Worm (Caenorhabditis elegans): ENCODE data around the gene C55A6.3.

C55A6.3 gene

DNA sequence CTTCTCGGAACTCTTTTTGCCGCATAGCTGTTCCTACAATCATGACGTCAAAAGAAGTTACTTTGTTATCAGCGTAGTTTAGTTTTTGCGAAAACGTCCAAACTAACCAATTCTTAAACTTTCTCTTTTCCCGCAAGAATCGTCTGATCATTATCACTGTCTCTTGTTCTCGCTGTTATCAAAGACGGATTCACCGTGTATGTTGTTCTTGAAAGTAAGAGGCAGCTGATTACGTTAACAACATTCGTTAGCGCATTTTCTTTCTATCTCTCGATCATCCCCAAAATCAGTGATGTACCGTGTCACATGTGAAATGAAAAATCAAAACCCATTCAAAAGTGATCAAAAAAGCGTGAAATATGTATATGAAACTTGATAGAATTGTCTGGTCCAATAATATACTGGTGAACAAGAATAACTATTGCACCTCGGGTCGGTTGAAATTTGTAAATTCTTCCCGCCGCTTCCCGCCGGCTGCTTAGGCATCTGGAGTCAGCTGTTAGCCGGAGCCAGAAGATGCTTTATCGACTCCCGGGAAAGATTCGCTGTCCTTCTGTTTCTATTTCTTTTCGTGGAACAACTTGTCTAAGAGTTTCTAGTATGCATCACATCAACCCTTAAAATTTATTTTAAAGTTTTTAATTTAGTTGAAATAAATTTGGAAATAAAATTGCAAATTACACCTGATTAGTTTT, 21.3 kb upstream of the C55A6.3 start:
- no peak for TF ChIP-seq F37B4.10 (GFP tag; IDR thresholded peaks at IDR 0.05)
- TF ChIP-seq ama-1 (optimal IDR thresholded peaks at IDR 0.05), result no peak
- peak in 1 of 2 experiments; percentile 4 for TF ChIP-seq ama-1 (GFP tag; optimal IDR thresholded peaks at IDR 0.05)
- no peak for TF ChIP-seq madf-3 (GFP tag; IDR thresholded peaks at IDR 0.05)
- TF ChIP-seq F52B5.7 (tag; optimal IDR thresholded peaks at IDR 0.05), result no peak
- no peak for TF ChIP-seq zim-3 (tag; optimal IDR thresholded peaks at IDR 0.05)
- no peak for TF ChIP-seq F55B11.4 (tag; optimal IDR thresholded peaks at IDR 0.05; ENCODE audit: borderline replicate concordance, insufficient read depth)
- TF ChIP-seq ztf-26 (tag; optimal IDR thresholded peaks at IDR 0.05), result no peak
- no peak for TF ChIP-seq madf-6 (GFP tag; IDR thresholded peaks at IDR 0.05)
- no peak for TF ChIP-seq pbrm-1 (GFP tag; IDR thresholded peaks at IDR 0.05)
- TF ChIP-seq rcor-1 (GFP tag; IDR thresholded peaks at IDR 0.05), result peak; percentile 14; the same call in 1 of the 2 replicates
- no peak for TF ChIP-seq cebp-1 (GFP tag; IDR thresholded peaks at IDR 0.05)
- peak; percentile 33 for TF ChIP-seq cebp-1 (tag; optimal IDR thresholded peaks at IDR 0.05)
- no peak for TF ChIP-seq attf-5 (GFP tag; optimal IDR thresholded peaks at IDR 0.05)
- no peak for TF ChIP-seq ceh-79 (tag; optimal IDR thresholded peaks at IDR 0.05)
- TF ChIP-seq K12H6.12 (tag; optimal IDR thresholded peaks at IDR 0.05), result no peak
- TF ChIP-seq gei-17 (GFP tag; optimal IDR thresholded peaks at IDR 0.05), result no peak
- TF ChIP-seq ets-4 (GFP tag; optimal IDR thresholded peaks at IDR 0.05), result peak; percentile 30
- TF ChIP-seq ekl-4 (GFP tag; IDR thresholded peaks at IDR 0.05), result no peak
- no peak for TF ChIP-seq F57C9.4 (tag; optimal IDR thresholded peaks at IDR 0.05)
- no peak for TF ChIP-seq hmg-1.2 (GFP tag; IDR thresholded peaks at IDR 0.05)
- TF ChIP-seq F39B2.1 (GFP tag; IDR thresholded peaks at IDR 0.05), result no peak
- TF ChIP-seq attf-3 (GFP tag; conservative IDR thresholded peaks at IDR 0.05), result no peak
- no peak for TF ChIP-seq F22D6.2 (tag; optimal IDR thresholded peaks at IDR 0.05)
- peak; percentile 2 for TF ChIP-seq lsy-27 (tag; optimal IDR thresholded peaks at IDR 0.05; ENCODE audit: borderline replicate concordance, insufficient read depth)
- 0 out of 2 replicates have a peak, but pooled peaks have one; percentile 7 for TF ChIP-seq sea-2 (GFP tag; IDR thresholded peaks at IDR 0.05)
- TF ChIP-seq lag-1 (GFP tag; IDR thresholded peaks at IDR 0.05), result no peak
- TF ChIP-seq lin-35 (GFP tag; optimal IDR thresholded peaks at IDR 0.05), result peak in 1 of 3 experiments; percentile 22
- peak; percentile 85 for TF ChIP-seq nhr-80 (tag; optimal IDR thresholded peaks at IDR 0.05)
- no peak for TF ChIP-seq B0035.1 (tag; optimal IDR thresholded peaks at IDR 0.05)
- no peak for TF ChIP-seq hlh-26 (GFP tag; conservative IDR thresholded peaks at IDR 0.05)

- TF ChIP-seq let-526 (GFP tag; IDR thresholded peaks at IDR 0.05), result 0 out of 2 replicates have a peak, but pooled peaks have one; percentile 53
- TF ChIP-seq ztf-26 (tag; optimal IDR thresholded peaks at IDR 0.05), result no peak
- no peak for TF ChIP-seq B0336.3 (GFP tag; IDR thresholded peaks at IDR 0.05)
- TF ChIP-seq K11D2.4 (GFP tag; IDR thresholded peaks at IDR 0.05), result 0 out of 2 replicates have a peak, but pooled peaks have one; percentile 49
- TF ChIP-seq ZK185.1 (tag; optimal IDR thresholded peaks at IDR 0.05; ENCODE audit: poor library complexity, severe bottlenecking), result peak; percentile 11
- no peak for TF ChIP-seq attf-3 (GFP tag; conservative IDR thresholded peaks at IDR 0.05)
- TF ChIP-seq Y53G8AR.9 (GFP tag; conservative IDR thresholded peaks at IDR 0.05), result 0 out of 2 replicates have a peak, but pooled peaks have one; percentile 14
- TF ChIP-seq F33H1.4 (GFP tag; IDR thresholded peaks at IDR 0.05), result no peak
- TF ChIP-seq ekl-4 (GFP tag; IDR thresholded peaks at IDR 0.05), result peak; percentile 29; the same call in 1 of the 2 replicates
- TF ChIP-seq mxl-1 (tag; optimal IDR thresholded peaks at IDR 0.05), result no peak
- no peak for TF ChIP-seq repo-1 (tag; optimal IDR thresholded peaks at IDR 0.05)
- TF ChIP-seq C06A6.2 (GFP tag; conservative IDR thresholded peaks at IDR 0.05), result no peak
- TF ChIP-seq F23B12.7 (tag; optimal IDR thresholded peaks at IDR 0.05; ENCODE audit: insufficient read depth), result no peak
- TF ChIP-seq Y79H2A.3 (GFP tag; conservative IDR thresholded peaks at IDR 0.05), result no peak
- peak; percentile 0; the same call in 1 of the 2 replicates for TF ChIP-seq pbrm-1 (GFP tag; IDR thresholded peaks at IDR 0.05)
- no peak for TF ChIP-seq rec-8 (tag; optimal IDR thresholded peaks at IDR 0.05)
- no peak for TF ChIP-seq F22D6.2 (tag; optimal IDR thresholded peaks at IDR 0.05)
- no peak for TF ChIP-seq F57A8.1 (GFP tag; optimal IDR thresholded peaks at IDR 0.05)
- TF ChIP-seq ceh-27 (GFP tag; optimal IDR thresholded peaks at IDR 0.05), result no peak
- no peak for TF ChIP-seq ccch-3 (GFP tag; optimal IDR thresholded peaks at IDR 0.05)
- TF ChIP-seq ztf-3 (GFP tag; optimal IDR thresholded peaks at IDR 0.05), result no peak
Measured at ce11 chrV:11533365-11533949, 20.1 kb upstream of the C55A6.3 start.
